Worm (Caenorhabditis elegans) whole organism, young adult: ENCODE data around the gene eat-3.

ENCODE experiments used
- C06A6.2 ChIP-seq: fragments of 200-800 bp; sonication (Bioruptor generic); conservative IDR thresholded peaks from 2 replicates; pipeline ENCODE4 v1.3.6; 2022; ENCODE audit warnings: missing genetic modification characterization, missing compliant biosample characterization
- D2030.7 ChIP-seq: fragments of 200-800 bp; sonication (Bioruptor generic); IDR thresholded peaks from 2 replicates; pipeline ENCODE4 v1.3.6; 2022; ENCODE audit warnings: missing genetic modification reagents, missing genetic modification characterization, missing compliant biosample characterization
- F23B12.7 ChIP-seq: sonication (generic microtip); optimal IDR thresholded peaks from 2 replicates; lab custom pipeline; 2017; ENCODE audit warnings: missing genetic modification characterization, mild to moderate bottlenecking, missing compliant biosample characterization, antibody characterized with exemption, moderate library complexity; ENCODE audit not compliant: insufficient read depth
- F57A8.1 ChIP-seq: fragments of 200-800 bp; sonication (Bioruptor generic); optimal IDR thresholded peaks from 2 replicates; lab custom pipeline; 2018; ENCODE audit warnings: mild to moderate bottlenecking, missing genetic modification characterization, moderate library complexity, missing compliant biosample characterization
- F57C9.4 ChIP-seq: sonication (generic microtip); optimal IDR thresholded peaks from 2 replicates; lab custom pipeline; 2017; ENCODE audit warnings: mild to moderate bottlenecking, missing genetic modification characterization, missing compliant biosample characterization
- K12H6.12 ChIP-seq: fragments of 200-800 bp; sonication (Bioruptor generic); optimal IDR thresholded peaks from 2 replicates; lab custom pipeline; 2018; ENCODE audit warnings: mild to moderate bottlenecking, missing genetic modification characterization, missing compliant biosample characterization
- attf-3 ChIP-seq: fragments of 200-800 bp; sonication (Bioruptor generic); conservative IDR thresholded peaks from 2 replicates; pipeline ENCODE4 v1.3.6; 2022; ENCODE audit warnings: missing genetic modification reagents, missing genetic modification characterization, missing compliant biosample characterization
- attf-5 ChIP-seq: fragments of 200-800 bp; sonication (Bioruptor generic); optimal IDR thresholded peaks from 2 replicates; lab custom pipeline; 2018; ENCODE audit warnings: mild to moderate bottlenecking, missing genetic modification characterization, missing compliant biosample characterization
- attf-6 ChIP-seq: fragments of 200-800 bp; sonication (Bioruptor generic); IDR thresholded peaks from 2 replicates; pipeline ENCODE4 v1.3.6; 2022; ENCODE audit warnings: missing genetic modification reagents, missing genetic modification characterization, missing compliant biosample characterization
- cebp-1 ChIP-seq, 2 experiments: fragments of 200-800 bp in 1 of 2; sonication (Bioruptor generic) in 1 of 2; sonication (generic microtip) in 1 of 2; IDR thresholded peaks in 1 of 2; optimal IDR thresholded peaks in 1 of 2; 2 replicates each; pipeline versions ENCODE4 v1.3.6 to Lab custom; 2017 to 2022; ENCODE audit warnings: missing compliant biosample characterization in 2 of 2, missing genetic modification characterization in 2 of 2, mild to moderate bottlenecking in 1 of 2, missing genetic modification reagents in 1 of 2, moderate library complexity in 1 of 2
- ceh-58 ChIP-seq: fragments of 200-800 bp; sonication (Bioruptor generic); IDR thresholded peaks from 2 replicates; pipeline ENCODE4 v1.3.6; 2022; ENCODE audit warnings: missing genetic modification characterization, missing compliant biosample characterization
- dpff-1 ChIP-seq: sonication (generic microtip); optimal IDR thresholded peaks from 2 replicates; lab custom pipeline; 2017; ENCODE audit warnings: mild to moderate bottlenecking, missing genetic modification characterization, missing compliant biosample characterization
- egl-44 ChIP-seq: fragments of 200-800 bp; sonication (Bioruptor generic); IDR thresholded peaks from 2 replicates; pipeline ENCODE4 v1.3.6; 2022; ENCODE audit warnings: missing genetic modification reagents, missing genetic modification characterization, missing compliant biosample characterization
- hrde-1 ChIP-seq: sonication (generic microtip); optimal IDR thresholded peaks from 2 replicates; lab custom pipeline; 2016; ENCODE audit warnings: missing genetic modification characterization, mild to moderate bottlenecking, missing compliant biosample characterization, moderate library complexity, missing genotype, missing genetic modification reagents, borderline replicate concordance
- hsf-1 ChIP-seq: fragments of 200-800 bp; sonication (Bioruptor generic); IDR thresholded peaks from 2 replicates; pipeline ENCODE4 v1.3.6; 2022; ENCODE audit warnings: missing genetic modification reagents, missing genetic modification characterization, missing compliant biosample characterization
- lag-1 ChIP-seq: fragments of 200-800 bp; sonication (Bioruptor generic); IDR thresholded peaks from 2 replicates; pipeline ENCODE4 v1.3.6; 2022; ENCODE audit warnings: missing genetic modification reagents, missing genetic modification characterization, missing compliant biosample characterization
- let-526 ChIP-seq: fragments of 200-800 bp; sonication (Bioruptor generic); IDR thresholded peaks from 2 replicates; pipeline ENCODE4 v1.3.6; 2022; ENCODE audit warnings: missing genetic modification reagents, missing genetic modification characterization, missing compliant biosample characterization
- let-607 ChIP-seq, 2 experiments: fragments of 200-800 bp in 1 of 2; sonication (Bioruptor generic) in 1 of 2; sonication (generic microtip) in 1 of 2; optimal IDR thresholded peaks; 2 replicates each; lab custom pipeline; 2016 to 2018; ENCODE audit warnings: mild to moderate bottlenecking in 2 of 2, missing compliant biosample characterization in 2 of 2, missing genetic modification characterization in 2 of 2, moderate library complexity in 2 of 2, missing genotype in 1 of 2
- lin-40 ChIP-seq: sonication (generic microtip); optimal IDR thresholded peaks from 2 replicates; lab custom pipeline; 2016; ENCODE audit warnings: missing genetic modification characterization, mild to moderate bottlenecking, missing compliant biosample characterization, missing genotype, missing genetic modification reagents
- lsl-1 ChIP-seq: fragments of 200-800 bp; sonication (Bioruptor generic); optimal IDR thresholded peaks from 2 replicates; lab custom pipeline; 2018; ENCODE audit warnings: mild to moderate bottlenecking, missing genetic modification characterization, moderate library complexity, missing compliant biosample characterization
- madf-10 ChIP-seq: sonication (generic microtip); optimal IDR thresholded peaks from 2 replicates; lab custom pipeline; 2016; ENCODE audit warnings: mild to moderate bottlenecking, missing genetic modification characterization, missing compliant biosample characterization
- madf-3 ChIP-seq: fragments of 200-800 bp; sonication (Bioruptor generic); IDR thresholded peaks from 2 replicates; pipeline ENCODE4 v1.3.6; 2022; ENCODE audit warnings: missing genetic modification reagents, missing genetic modification characterization, missing compliant biosample characterization
- nfya-2 ChIP-seq: fragments of 200-800 bp; sonication (Bioruptor generic); IDR thresholded peaks from 2 replicates; pipeline ENCODE4 v1.3.6; 2022; ENCODE audit warnings: missing genetic modification reagents, missing genetic modification characterization, missing compliant biosample characterization
- nhr-179 ChIP-seq: sonication (generic microtip); optimal IDR thresholded peaks from 2 replicates; lab custom pipeline; 2016; ENCODE audit warnings: mild to moderate bottlenecking, missing genetic modification characterization, missing compliant biosample characterization
- nhr-90 ChIP-seq: sonication (generic microtip); optimal IDR thresholded peaks from 2 replicates; lab custom pipeline; 2016; ENCODE audit warnings: missing genotype, mild to moderate bottlenecking, missing genetic modification characterization, missing compliant biosample characterization
- pbrm-1 ChIP-seq: fragments of 200-800 bp; sonication (Bioruptor generic); IDR thresholded peaks from 2 replicates; pipeline ENCODE4 v1.3.6; 2022; ENCODE audit warnings: missing genetic modification reagents, missing genetic modification characterization, missing compliant biosample characterization
- repo-1 ChIP-seq: sonication (generic microtip); optimal IDR thresholded peaks from 2 replicates; lab custom pipeline; 2017; ENCODE audit warnings: mild to moderate bottlenecking, missing genetic modification characterization, missing compliant biosample characterization
- sdz-38 ChIP-seq: sonication (generic microtip); optimal IDR thresholded peaks from 2 replicates; lab custom pipeline; 2016; ENCODE audit warnings: missing genotype, missing genetic modification characterization, missing compliant biosample characterization
- snpc-3.4 ChIP-seq: sonication (generic microtip); optimal IDR thresholded peaks from 2 replicates; lab custom pipeline; 2017; ENCODE audit warnings: missing genetic modification characterization, mild to moderate bottlenecking, missing compliant biosample characterization, antibody characterized with exemption, moderate library complexity, missing genotype, missing genetic modification reagents
- snpc-4 ChIP-seq, 5 experiments: fragments of 150-350 bp in 1 of 5; sonication (generic microtip) in 4 of 5; optimal IDR thresholded peaks; 2 replicates each; lab custom pipeline; 2014 to 2018; ENCODE audit warnings: missing genetic modification characterization in 5 of 5, missing biosample characterization in 3 of 5, antibody characterized with exemption in 2 of 5, mild to moderate bottlenecking in 2 of 5, missing compliant biosample characterization in 2 of 5, missing genotype in 2 of 5, moderate library complexity in 2 of 5, missing genetic modification reagents in 1 of 5
- unc-130 ChIP-seq: sonication (generic microtip); optimal IDR thresholded peaks from 2 replicates; lab custom pipeline; 2016; ENCODE audit warnings: missing genetic modification reagents, missing genetic modification characterization, missing compliant biosample characterization
- unc-62 ChIP-seq: fragments of 150-350 bp; optimal IDR thresholded peaks from 2 replicates; lab custom pipeline; 2014; ENCODE audit warnings: missing biosample characterization, missing genetic modification reagents, missing genetic modification characterization
- zfh-2 ChIP-seq: fragments of 200-800 bp; sonication (Bioruptor generic); conservative IDR thresholded peaks from 2 replicates; pipeline ENCODE4 v1.3.6; 2022; ENCODE audit warnings: missing genetic modification reagents, missing genetic modification characterization, missing compliant biosample characterization

The eat-3 gene

ce11 chrII:9303545-9303944, 21.1 kb upstream of the eat-3 start:
- TF ChIP-seq unc-130 (GFP tag; lab: Kevin White, UChicago) (no peak), cebp-1 (GFP tag; IDR thresholded peaks at IDR 0.05; lab: Robert Waterston, UW) (no peak), cebp-1 (tag; optimal IDR thresholded peaks at IDR 0.05; lab: Kevin White, UChicago) (peak; percentile 77)

ce11 chrII:9304849-9305248, 19.8 kb upstream of the eat-3 start:
- no peak for TF ChIP-seq F23B12.7 (tag; lab: Kevin White, UChicago)
- no peak for TF ChIP-seq repo-1 (tag; lab: Kevin White, UChicago)
- TF ChIP-seq attf-3 (GFP tag; lab: Robert Waterston, UW) = no peak
- no peak for TF ChIP-seq D2030.7
- TF ChIP-seq let-526 = no peak
- TF ChIP-seq F57A8.1 (GFP tag; lab: Kevin White, UChicago) = no peak
- no peak for TF ChIP-seq zfh-2
- no peak for TF ChIP-seq F57C9.4
- no peak for TF ChIP-seq K12H6.12 (tag; lab: Kevin White, UChicago)
- TF ChIP-seq hrde-1 = no peak
- TF ChIP-seq attf-5 = no peak
- TF ChIP-seq snpc-3.4 = no peak
- no peak for TF ChIP-seq egl-44
- no peak for TF ChIP-seq nhr-179 (tag; lab: Kevin White, UChicago)
- TF ChIP-seq snpc-4 (GFP tag; optimal IDR thresholded peaks at IDR 0.05; lab: Kevin White, UChicago) = no peak
- no peak for TF ChIP-seq snpc-4 (tag; optimal IDR thresholded peaks at IDR 0.05; lab: Kevin White, UChicago)

- no peak for TF ChIP-seq lin-40
- TF ChIP-seq C06A6.2 (GFP tag; lab: Robert Waterston, UW) = no peak
- TF ChIP-seq pbrm-1 (GFP tag; lab: Robert Waterston, UW) = no peak
- no peak for TF ChIP-seq madf-10
- TF ChIP-seq sdz-38 (tag; lab: Kevin White, UChicago) = no peak
Observed at ce11 chrII:9305575-9305974, 19.1 kb upstream of the eat-3 start.

- no peak for TF ChIP-seq madf-3
- TF ChIP-seq lag-1 (GFP tag; lab: Robert Waterston, UW) = no peak
- no peak for TF ChIP-seq nhr-90 (tag; lab: Kevin White, UChicago)
- no peak for TF ChIP-seq unc-62 (GFP tag; lab: Kevin White, UChicago)
- TF ChIP-seq lsl-1 (GFP tag; lab: Kevin White, UChicago) = no peak
- TF ChIP-seq nfya-2 (GFP tag; lab: Robert Waterston, UW) = no peak
- no peak for TF ChIP-seq attf-6 (GFP tag; lab: Robert Waterston, UW)
- no peak for TF ChIP-seq let-607 (tag; optimal IDR thresholded peaks at IDR 0.05; lab: Kevin White, UChicago)
- TF ChIP-seq ceh-58 (GFP tag; lab: Robert Waterston, UW) = no peak
- no peak for TF ChIP-seq dpff-1 (tag; lab: Kevin White, UChicago)
- no peak for TF ChIP-seq hsf-1
Observed at ce11 chrII:9306835-9307234, 17.8 kb upstream of the eat-3 start.
